Worm (Caenorhabditis elegans): ENCODE data around the gene srz-11.

srz-11 gene

DNA sequence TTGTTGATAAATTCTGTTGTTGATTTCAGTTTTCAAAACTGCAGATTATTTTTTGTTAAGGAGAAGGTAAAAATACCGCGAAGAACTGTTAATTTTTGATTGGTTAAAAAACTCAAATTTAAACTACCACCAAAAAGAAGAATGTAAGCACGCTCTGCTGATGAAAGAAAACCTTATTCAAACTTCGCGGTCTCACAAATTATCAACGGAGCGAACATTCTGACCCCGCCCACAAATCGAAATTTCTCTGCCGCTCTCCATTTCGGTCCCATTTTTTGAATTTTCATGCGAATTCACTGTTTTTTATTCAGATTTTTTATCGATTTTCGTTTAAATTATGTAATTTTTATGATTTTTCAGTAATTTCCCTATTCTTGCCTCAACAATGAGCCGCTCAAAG, 26.7 kb downstream of the srz-11 start, which contains the start of gene cyn-3:
Gene cyn-3, plus strand, starts transcription at position 361 of the 400 bp plus-strand sequence.
- TF ChIP-seq lir-1 (GFP tag; conservative IDR thresholded peaks at IDR 0.05) (no peak), efl-1 (GFP tag; optimal IDR thresholded peaks at IDR 0.05) (peak; percentile 90), chd-7 (tag; optimal IDR thresholded peaks at IDR 0.05) (no peak), Y79H2A.3 (GFP tag; conservative IDR thresholded peaks at IDR 0.05) (no peak), ztf-22 (GFP tag; optimal IDR thresholded peaks at IDR 0.05) (no peak), Y95B8A.8 (GFP tag; IDR thresholded peaks at IDR 0.05) (no peak), rec-8 (tag; optimal IDR thresholded peaks at IDR 0.05) (no peak), nhr-90 (tag; optimal IDR thresholded peaks at IDR 0.05) (no peak), egl-44 (GFP tag; IDR thresholded peaks at IDR 0.05) (no peak), ekl-4 (GFP tag; IDR thresholded peaks at IDR 0.05) (peak; percentile 71; the same call in 1 of the 2 replicates), zim-3 (tag; optimal IDR thresholded peaks at IDR 0.05) (no peak), ztf-3 (GFP tag; optimal IDR thresholded peaks at IDR 0.05) (no peak), Y53F4B.3 (GFP tag; IDR thresholded peaks at IDR 0.05) (no peak), tbx-9 (tag; optimal IDR thresholded peaks at IDR 0.05; ENCODE audit: borderline replicate concordance) (no peak), snpc-4 (GFP tag; optimal IDR thresholded peaks at IDR 0.05) (peak; percentile 30), snpc-4 (tag; optimal IDR thresholded peaks at IDR 0.05) (peak; percentile 11 to 68 (median 52)), nfyb-1 (GFP tag; IDR thresholded peaks at IDR 0.05) (peak; percentile 91), F55B11.4 (tag; optimal IDR thresholded peaks at IDR 0.05; ENCODE audit: borderline replicate concordance, insufficient read depth) (no peak), mxl-1 (tag; optimal IDR thresholded peaks at IDR 0.05) (no peak), hmg-20 (GFP tag; IDR thresholded peaks at IDR 0.05) (no peak), dpff-1 (tag; optimal IDR thresholded peaks at IDR 0.05) (no peak), sdz-38 (tag; optimal IDR thresholded peaks at IDR 0.05) (no peak), ztf-18 (tag; optimal IDR thresholded peaks at IDR 0.05) (peak; percentile 14), nhr-80 (tag; optimal IDR thresholded peaks at IDR 0.05) (no peak), Y67H2A.10 (GFP tag; conservative IDR thresholded peaks at IDR 0.05) (no peak), nfya-2 (GFP tag; IDR thresholded peaks at IDR 0.05) (no peak), B0019.2 (GFP tag; conservative IDR thresholded peaks at IDR 0.05) (no peak), bed-1 (GFP tag; IDR thresholded peaks at IDR 0.05) (no peak), lin-26 (GFP tag; IDR thresholded peaks at IDR 0.05) (no peak), xnd-1 (tag; optimal IDR thresholded peaks at IDR 0.05) (peak; percentile 30), atf-7 (tag; optimal IDR thresholded peaks at IDR 0.05) (no peak), F22D6.2 (tag; optimal IDR thresholded peaks at IDR 0.05) (no peak), ztf-28 (GFP tag; IDR thresholded peaks at IDR 0.05) (no peak), nhr-179 (tag; optimal IDR thresholded peaks at IDR 0.05) (no peak), bed-2 (GFP tag; IDR thresholded peaks at IDR 0.05) (no peak), D2030.7 (GFP tag; IDR thresholded peaks at IDR 0.05) (peak; percentile 49; the same call in 1 of the 2 replicates), ceh-100 (GFP tag; IDR thresholded peaks at IDR 0.05) (peak; percentile 71), aptf-3 (GFP tag; IDR thresholded peaks at IDR 0.05) (no peak), F57C9.4 (tag; optimal IDR thresholded peaks at IDR 0.05) (no peak), ama-1 (optimal IDR thresholded peaks at IDR 0.05) (no peak), ama-1 (GFP tag; optimal IDR thresholded peaks at IDR 0.05) (no peak), K11D2.4 (GFP tag; IDR thresholded peaks at IDR 0.05) (no peak; the same call in 1 of the 2 replicates), F52B5.7 (tag; optimal IDR thresholded peaks at IDR 0.05) (no peak), Y56A3A.18 (GFP tag; IDR thresholded peaks at IDR 0.05) (no peak), C06A6.2 (GFP tag; conservative IDR thresholded peaks at IDR 0.05) (no peak; the same call in 1 of the 2 replicates), B0261.1 (tag; optimal IDR thresholded peaks at IDR 0.05) (peak; percentile 13), unc-130 (GFP tag; optimal IDR thresholded peaks at IDR 0.05) (no peak), egl-18 (GFP tag; IDR thresholded peaks at IDR 0.05) (no peak), attf-6 (GFP tag; IDR thresholded peaks at IDR 0.05) (peak; percentile 50; the same call in 1 of the 2 replicates), hlh-26 (GFP tag; conservative IDR thresholded peaks at IDR 0.05) (no peak), hlh-12 (tag; optimal IDR thresholded peaks at IDR 0.05) (no peak)
